Fruit fly (Drosophila melanogaster): ENCODE data around the gene CG15563.
A peak's percentile ranks its signal among the peaks of the same experiment; 100 is the strongest.

CG15563 gene

DNA sequence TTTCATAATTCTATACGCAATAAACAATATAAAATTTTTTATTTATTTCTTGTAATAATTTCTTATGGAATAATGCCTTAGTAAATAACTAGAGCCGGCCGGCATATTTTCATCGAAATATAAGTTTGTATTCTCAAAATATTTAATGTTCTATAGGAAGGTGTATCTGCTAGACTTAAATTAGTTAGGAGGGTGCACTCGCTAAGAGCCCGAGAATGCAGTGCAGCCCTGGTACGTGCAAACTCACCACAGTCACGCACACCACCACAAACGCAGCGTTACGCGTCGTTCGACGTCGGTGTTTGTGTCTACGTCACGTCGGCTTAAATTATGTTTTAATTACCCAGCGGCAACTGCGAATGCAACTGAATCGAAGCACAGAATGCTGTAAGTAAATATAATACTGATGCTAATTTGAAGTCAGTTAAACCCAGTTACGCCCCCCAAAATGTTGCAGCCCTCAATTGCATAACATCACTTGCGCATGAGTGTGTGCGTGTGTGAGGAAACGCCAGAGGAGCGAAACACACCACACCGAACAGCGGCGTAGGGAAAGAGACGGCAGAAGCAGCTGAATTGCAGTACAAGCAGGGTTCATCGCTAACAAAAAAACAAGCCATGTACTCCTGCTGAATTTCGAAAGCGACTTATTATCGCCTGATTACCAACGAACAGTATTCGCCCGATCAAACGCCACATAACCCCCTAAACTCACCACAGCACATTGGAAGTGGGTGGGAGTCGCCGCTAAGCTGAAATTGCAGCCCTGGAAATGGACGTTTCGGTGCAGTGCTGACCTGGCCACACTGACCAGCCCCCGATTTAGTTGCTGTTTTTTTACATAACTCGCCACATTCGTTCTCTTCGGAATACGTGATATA lies 11.4 kb downstream of the CG15563 start, which contains the start of gene CG12054 (continued):
- no peak for TF ChIP-seq CG10267 (tag; optimal IDR thresholded peaks at IDR 0.05)
- no peak for TF ChIP-seq CG13424 (tag; optimal IDR thresholded peaks at IDR 0.05)
- peak; percentile 71 for TF ChIP-seq Lhr (GFP tag; optimal IDR thresholded peaks at IDR 0.05)
- peak; percentile 16 for TF ChIP-seq CG9609 (GFP tag; optimal IDR thresholded peaks at IDR 0.05)
- no peak for TF ChIP-seq CG14014 (GFP tag; IDR thresholded peaks at IDR 0.05)
- TF ChIP-seq CG12104 (GFP tag; optimal IDR thresholded peaks at IDR 0.05): no peak
- TF ChIP-seq Dek (tag; optimal IDR thresholded peaks at IDR 0.05): peak; percentile 12
- no peak for TF ChIP-seq sisA (GFP tag; IDR thresholded peaks at IDR 0.05)
- TF ChIP-seq CG13624 (GFP tag; optimal IDR thresholded peaks at IDR 0.05): peak; percentile 16
- no peak for TF ChIP-seq CG9215 (GFP tag; IDR thresholded peaks at IDR 0.05)
- TF ChIP-seq YL-1 (GFP tag; optimal IDR thresholded peaks at IDR 0.05): peak; percentile 99
- peak; percentile 79 for TF ChIP-seq Med (GFP tag)
- no peak for TF ChIP-seq Eip74EF (GFP tag; optimal IDR thresholded peaks at IDR 0.05)
- peak; percentile 91 for TF ChIP-seq pzg (GFP tag; optimal IDR thresholded peaks at IDR 0.05)
- no peak for TF ChIP-seq org-1 (GFP tag; optimal IDR thresholded peaks at IDR 0.05)
- TF ChIP-seq CG16815 (GFP tag; optimal IDR thresholded peaks at IDR 0.05): no peak
- no peak for TF ChIP-seq CG31224 (GFP tag; IDR thresholded peaks at IDR 0.05)
- TF ChIP-seq CG9876 (GFP tag; optimal IDR thresholded peaks at IDR 0.05): no peak
- TF ChIP-seq HLH3B (GFP tag; IDR thresholded peaks at IDR 0.05): no peak
- no peak for TF ChIP-seq CG7839 (tag; optimal IDR thresholded peaks at IDR 0.05)
- TF ChIP-seq Hr51 (GFP tag; optimal IDR thresholded peaks at IDR 0.05): peak in 1 of 2 experiments; percentile 22
- no peak for TF ChIP-seq zfh2 (GFP tag; optimal IDR thresholded peaks at IDR 0.05)
- no peak for TF ChIP-seq CG11696 (GFP tag; IDR thresholded peaks at IDR 0.05)
- TF ChIP-seq Scr (GFP tag; IDR thresholded peaks at IDR 0.05; ENCODE audit: partially characterized antibody): no peak
- no peak for TF ChIP-seq Elba2 (GFP tag; optimal IDR thresholded peaks at IDR 0.05)
- no peak for TF ChIP-seq danr (GFP tag; IDR thresholded peaks at IDR 0.05)
- TF ChIP-seq CG2116 (GFP tag; optimal IDR thresholded peaks at IDR 0.05): peak; percentile 20
- peak; percentile 70 for TF ChIP-seq Sry-δ (GFP tag; optimal IDR thresholded peaks at IDR 0.05)
- no peak for TF ChIP-seq CG4730 (GFP tag; IDR thresholded peaks at IDR 0.05)
- TF ChIP-seq CG1792 (GFP tag; optimal IDR thresholded peaks at IDR 0.05): peak; percentile 14
- peak; percentile 59 for TF ChIP-seq Abd-B (GFP tag; optimal IDR thresholded peaks at IDR 0.05)
- TF ChIP-seq ewg (GFP tag; optimal IDR thresholded peaks at IDR 0.05): peak; percentile 71
- no peak for TF ChIP-seq insv (GFP tag; optimal IDR thresholded peaks at IDR 0.05)
- no peak for TF ChIP-seq sr (GFP tag; IDR thresholded peaks at IDR 0.05)
- TF ChIP-seq bigmax (GFP tag; optimal IDR thresholded peaks at IDR 0.05): peak; percentile 85
- TF ChIP-seq Sin3A (optimal IDR thresholded peaks at IDR 0.05): peak; percentile 73
- no peak for TF ChIP-seq CG6272 (GFP tag; IDR thresholded peaks at IDR 0.05)
- no peak for TF ChIP-seq CG7786 (GFP tag; optimal IDR thresholded peaks at IDR 0.05)
- TF ChIP-seq ftz-f1 (GFP tag; optimal IDR thresholded peaks at IDR 0.05): no peak
- peak; percentile 42 for TF ChIP-seq CrebB (tag; optimal IDR thresholded peaks at IDR 0.05)
- no peak for TF ChIP-seq CG8924 (tag; optimal IDR thresholded peaks at IDR 0.05)
- TF ChIP-seq Poxn (GFP tag; IDR thresholded peaks at IDR 0.05): no peak
- TF ChIP-seq CG17186 (GFP tag; optimal IDR thresholded peaks at IDR 0.05): peak; percentile 9
- TF ChIP-seq CoRest (tag; optimal IDR thresholded peaks at IDR 0.05): no peak
- TF ChIP-seq Spps (tag; optimal IDR thresholded peaks at IDR 0.05): no peak
- TF ChIP-seq Usf (GFP tag; optimal IDR thresholded peaks at IDR 0.05): no peak
- TF ChIP-seq stwl (tag; optimal IDR thresholded peaks at IDR 0.05): peak; percentile 25
- TF ChIP-seq CG10565 (GFP tag; optimal IDR thresholded peaks at IDR 0.05): no peak
- no peak for TF ChIP-seq Ravus (GFP tag; IDR thresholded peaks at IDR 0.05)
- TF ChIP-seq CG3281 (GFP tag; optimal IDR thresholded peaks at IDR 0.05): no peak

All from whole organism, embryonic.